Worm (Caenorhabditis elegans) whole organism, mixed stage, embryonic: ENCODE measurements around the gene W06H8.6.

ENCODE experiments used
- ces-1 ChIP-seq: fragments of 150-350 bp; optimal IDR thresholded peaks from 2 replicates; lab custom pipeline; 2014; ENCODE audit warnings: missing biosample characterization, missing genetic modification reagents, missing genetic modification characterization
- nhr-237 ChIP-seq: fragments of 150-350 bp; optimal IDR thresholded peaks from 2 replicates; lab custom pipeline; 2014; ENCODE audit warnings: missing biosample characterization, missing genetic modification characterization

- no peak for TF ChIP-seq nhr-237
- peak; percentile 56 for TF ChIP-seq ces-1 (GFP tag; lab: Kevin White, UChicago)
These were observed 1.6 kb upstream of the W06H8.6 start for ce11 chrV:6228400-6228895.
